Fruit fly (Drosophila melanogaster) whole organism, embryonic: ENCODE results near the gene Nepl3.

Experiments used
- Antp ChIP-seq: fragments of 200-800 bp; sonication (Bioruptor generic); optimal IDR thresholded peaks from 3 replicates; lab custom pipeline; 2016; ENCODE audit warnings: missing biosample characterization, missing genetic modification characterization
- CG10979 ChIP-seq: fragments of 200-800 bp; sonication (Bioruptor generic); optimal IDR thresholded peaks from 2 replicates; lab custom pipeline; 2018; ENCODE audit warnings: missing biosample characterization, mild to moderate bottlenecking, missing genetic modification characterization, moderate library complexity
- CG11398 ChIP-seq: fragments of 200-800 bp; sonication (Bioruptor generic); optimal IDR thresholded peaks from 2 replicates; lab custom pipeline; 2016; ENCODE audit warnings: missing biosample characterization, missing genetic modification characterization
- CG1233 ChIP-seq: fragments of 200-800 bp; sonication (Bioruptor generic); optimal IDR thresholded peaks from 4 replicates; lab custom pipeline; 2018; ENCODE audit warnings: missing biosample characterization, mild to moderate bottlenecking, missing genetic modification characterization
- CG12659 ChIP-seq: fragments of 200-800 bp; sonication (Bioruptor generic); optimal IDR thresholded peaks from 3 replicates; lab custom pipeline; 2017; ENCODE audit warnings: mild to moderate bottlenecking, missing biosample characterization, missing genetic modification reagents, missing genetic modification characterization
- CG16863 ChIP-seq: fragments of 200-800 bp; sonication (Bioruptor generic); optimal IDR thresholded peaks from 3 replicates; lab custom pipeline; 2016; ENCODE audit warnings: missing biosample characterization, missing genetic modification characterization
- CG1792 ChIP-seq: fragments of 200-800 bp; sonication (Bioruptor generic); optimal IDR thresholded peaks from 2 replicates; lab custom pipeline; 2016; ENCODE audit warnings: missing biosample characterization, missing genetic modification characterization
- CG2712 ChIP-seq: fragments of 200-800 bp; optimal IDR thresholded peaks from 3 replicates; lab custom pipeline; 2019; ENCODE audit warnings: missing biosample characterization, mild to moderate bottlenecking, missing genetic modification characterization, moderate library complexity
- CG31224 ChIP-seq: fragments of 200-800 bp; sonication (Bioruptor generic); IDR thresholded peaks from 2 replicates; pipeline ENCODE4 v1.3.6; 2022; ENCODE audit warnings: missing biosample characterization, missing genetic modification characterization
- CG32532 ChIP-seq: fragments of 200-800 bp; sonication (Bioruptor generic); IDR thresholded peaks from 2 replicates; pipeline ENCODE4 v1.3.6; 2022; ENCODE audit warnings: missing biosample characterization, missing genetic modification characterization
- CG34224 ChIP-seq: fragments of 200-800 bp; sonication (Bioruptor generic); IDR thresholded peaks from 3 replicates; pipeline ENCODE4 v1.3.6; 2022; ENCODE audit warnings: missing biosample characterization, missing genetic modification characterization; ENCODE audit not compliant: partially characterized antibody
- CG3847 ChIP-seq: fragments of 200-800 bp; sonication (Bioruptor generic); IDR thresholded peaks from 2 replicates; pipeline ENCODE4 v1.3.6; 2022; ENCODE audit warnings: missing biosample characterization, missing genetic modification characterization
- CG4707 ChIP-seq: fragments of 200-800 bp; sonication (Bioruptor generic); optimal IDR thresholded peaks from 2 replicates; lab custom pipeline; 2018; ENCODE audit warnings: missing biosample characterization, mild to moderate bottlenecking, missing genetic modification characterization, moderate library complexity
- CG5245 ChIP-seq: fragments of 200-800 bp; sonication (Bioruptor generic); optimal IDR thresholded peaks from 3 replicates; lab custom pipeline; 2016; ENCODE audit warnings: missing biosample characterization, missing genetic modification characterization
- CG9797 ChIP-seq: fragments of 200-800 bp; sonication (Bioruptor generic); optimal IDR thresholded peaks from 3 replicates; lab custom pipeline; 2018; ENCODE audit warnings: missing biosample characterization, mild to moderate bottlenecking, missing genetic modification characterization
- CHES-1-like ChIP-seq: fragments of 200-800 bp; sonication (Bioruptor generic); optimal IDR thresholded peaks from 2 replicates; lab custom pipeline; 2016; ENCODE audit warnings: missing biosample characterization, missing genetic modification characterization
- CkIIα-i1 ChIP-seq: fragments of 200-800 bp; sonication (Bioruptor generic); IDR thresholded peaks from 2 replicates; pipeline ENCODE4 v1.3.6; 2022; ENCODE audit warnings: missing biosample characterization, missing genetic modification characterization
- Dfd ChIP-seq, 2 experiments: fragments of >200 bp; optimal IDR thresholded peaks; 2 replicates each; lab custom pipeline; 2017; ENCODE audit warnings: missing biosample characterization in 2 of 2, missing genetic modification characterization in 2 of 2
- Dref ChIP-seq: fragments of 200-800 bp; sonication (Bioruptor generic); IDR thresholded peaks from 2 replicates; pipeline ENCODE4 v1.3.6; 2022; ENCODE audit warnings: missing biosample characterization, missing genetic modification characterization
- HLH3B ChIP-seq: fragments of 200-800 bp; sonication (Bioruptor generic); IDR thresholded peaks from 2 replicates; pipeline ENCODE4 v1.3.6; 2022; ENCODE audit warnings: missing biosample characterization, missing genetic modification characterization
- HLH4C ChIP-seq: fragments of 200-800 bp; sonication (Bioruptor generic); IDR thresholded peaks from 3 replicates; pipeline ENCODE4 v1.3.6; 2022; ENCODE audit warnings: missing biosample characterization, missing genetic modification characterization; ENCODE audit not compliant: partially characterized antibody
- Jarid2 ChIP-seq: fragments of 200-800 bp; sonication (Bioruptor generic); optimal IDR thresholded peaks from 3 replicates; lab custom pipeline; 2017; ENCODE audit warnings: mild to moderate bottlenecking, missing biosample characterization, missing genetic modification reagents, missing genetic modification characterization
- MESR4 ChIP-seq: fragments of 200-800 bp; sonication (Bioruptor generic); optimal IDR thresholded peaks from 2 replicates; lab custom pipeline; 2018; ENCODE audit warnings: missing biosample characterization, mild to moderate bottlenecking, missing genetic modification characterization, moderate library complexity
- Myb ChIP-seq: fragments of 200-800 bp; sonication (Bioruptor generic); optimal IDR thresholded peaks from 2 replicates; lab custom pipeline; 2016; ENCODE audit warnings: missing biosample characterization, missing genetic modification characterization
- NC2α ChIP-seq: fragments of 200-800 bp; sonication (Bioruptor generic); optimal IDR thresholded peaks from 2 replicates; lab custom pipeline; 2016; ENCODE audit warnings: missing biosample characterization, missing genetic modification characterization
- Six4 ChIP-seq: fragments of 200-800 bp; sonication (Bioruptor generic); optimal IDR thresholded peaks from 2 replicates; lab custom pipeline; 2016; ENCODE audit warnings: missing biosample characterization, missing genetic modification characterization
- Xbp1 ChIP-seq: fragments of 200-800 bp; sonication (Bioruptor generic); optimal IDR thresholded peaks from 3 replicates; lab custom pipeline; 2016; ENCODE audit warnings: missing biosample characterization, mild to moderate bottlenecking, missing genetic modification characterization
- amos ChIP-seq: fragments of 200-800 bp; sonication (Bioruptor generic); IDR thresholded peaks from 2 replicates; pipeline ENCODE4 v1.3.6; 2022; ENCODE audit warnings: missing biosample characterization, missing genetic modification characterization; ENCODE audit not compliant: partially characterized antibody
- ara ChIP-seq: fragments of 200-800 bp; sonication (Bioruptor generic); IDR thresholded peaks from 2 replicates; pipeline ENCODE4 v1.3.6; 2022; ENCODE audit warnings: missing biosample characterization, missing genetic modification characterization
- btn ChIP-seq: fragments of 200-800 bp; sonication (Bioruptor generic); optimal IDR thresholded peaks from 2 replicates; lab custom pipeline; 2016; ENCODE audit warnings: missing biosample characterization, missing genetic modification characterization
- chinmo ChIP-seq: fragments of 200-800 bp; sonication (Bioruptor generic); IDR thresholded peaks from 4 replicates; pipeline ENCODE4 v1.3.6; 2022; ENCODE audit warnings: missing biosample characterization, missing genetic modification characterization; ENCODE audit not compliant: partially characterized antibody
- da ChIP-seq: fragments of 200-800 bp; sonication (Bioruptor generic); optimal IDR thresholded peaks from 2 replicates; lab custom pipeline; 2016; ENCODE audit warnings: missing biosample characterization, missing genetic modification characterization
- danr ChIP-seq: fragments of 200-800 bp; sonication (Bioruptor generic); IDR thresholded peaks from 2 replicates; pipeline ENCODE4 v1.3.6; 2022; ENCODE audit warnings: missing biosample characterization, missing genetic modification characterization
- disco-r ChIP-seq: fragments of 200-800 bp; sonication (Bioruptor generic); optimal IDR thresholded peaks from 2 replicates; lab custom pipeline; 2016; ENCODE audit warnings: missing biosample characterization, missing genetic modification characterization
- maf-S ChIP-seq: fragments of 200-800 bp; sonication (Bioruptor generic); optimal IDR thresholded peaks from 2 replicates; lab custom pipeline; 2016; ENCODE audit warnings: missing biosample characterization, missing genetic modification characterization
- nerfin-2 ChIP-seq: fragments of 200-800 bp; sonication (Bioruptor generic); IDR thresholded peaks from 2 replicates; pipeline ENCODE4 v1.3.6; 2022; ENCODE audit warnings: missing biosample characterization, missing genetic modification characterization; ENCODE audit not compliant: partially characterized antibody
- pnt ChIP-seq: fragments of 200-800 bp; sonication (Bioruptor generic); optimal IDR thresholded peaks from 3 replicates; lab custom pipeline; 2016; ENCODE audit warnings: missing biosample characterization, missing genetic modification characterization
- prd ChIP-seq, 3 experiments: fragments of >200 bp in 2 of 3; fragments of 200-800 bp in 1 of 3; sonication (Bioruptor generic) in 1 of 3; optimal IDR thresholded peaks in 2 of 3; IDR thresholded peaks in 1 of 3; 2 replicates in 2 of 3; 3 replicates in 1 of 3; pipeline versions ENCODE4 v1.3.6 to Lab custom; 2017 to 2022; ENCODE audit warnings: missing biosample characterization in 1 of 3, missing genetic modification characterization in 1 of 3
- salm ChIP-seq: fragments of 200-800 bp; sonication (Bioruptor generic); optimal IDR thresholded peaks from 2 replicates; lab custom pipeline; 2018; ENCODE audit warnings: missing biosample characterization, mild to moderate bottlenecking, missing genetic modification characterization
- sens-2 ChIP-seq: fragments of 200-800 bp; sonication (Bioruptor generic); IDR thresholded peaks from 2 replicates; pipeline ENCODE4 v1.3.6; 2022; ENCODE audit warnings: missing biosample characterization, missing genetic modification characterization
- shn ChIP-seq: fragments of 200-800 bp; sonication (Bioruptor generic); optimal IDR thresholded peaks from 3 replicates; lab custom pipeline; 2016; ENCODE audit warnings: missing biosample characterization, missing genetic modification characterization
- sisA ChIP-seq: fragments of 200-800 bp; sonication (Bioruptor generic); IDR thresholded peaks from 2 replicates; pipeline ENCODE4 v1.3.6; 2022; ENCODE audit warnings: missing biosample characterization, missing genetic modification characterization
- stwl ChIP-seq: fragments of 200-800 bp; sonication (Bioruptor generic); optimal IDR thresholded peaks from 3 replicates; lab custom pipeline; 2018; ENCODE audit warnings: missing biosample characterization, mild to moderate bottlenecking, missing genetic modification characterization, moderate library complexity
- tna ChIP-seq: fragments of 200-800 bp; sonication (Bioruptor generic); IDR thresholded peaks from 2 replicates; pipeline ENCODE4 v1.3.6; 2022; ENCODE audit warnings: missing biosample characterization, missing genetic modification characterization; ENCODE audit not compliant: partially characterized antibody
- trem ChIP-seq: fragments of 200-800 bp; optimal IDR thresholded peaks from 3 replicates; lab custom pipeline; 2019; ENCODE audit warnings: missing biosample characterization, mild to moderate bottlenecking, missing genetic modification characterization, moderate library complexity
- tup ChIP-seq: fragments of 200-800 bp; sonication (Bioruptor generic); optimal IDR thresholded peaks from 2 replicates; lab custom pipeline; 2016; ENCODE audit warnings: missing biosample characterization, mild to moderate bottlenecking, missing genetic modification characterization, moderate library complexity
- tx ChIP-seq: fragments of 200-800 bp; sonication (Bioruptor generic); optimal IDR thresholded peaks from 2 replicates; lab custom pipeline; 2016; ENCODE audit warnings: missing biosample characterization, missing genetic modification characterization
- unc-4 ChIP-seq: fragments of 200-800 bp; sonication (Bioruptor generic); IDR thresholded peaks from 2 replicates; pipeline ENCODE4 v1.3.6; 2022; ENCODE audit warnings: missing biosample characterization, missing genetic modification characterization; ENCODE audit not compliant: partially characterized antibody
- unpg ChIP-seq: fragments of 200-800 bp; sonication (Bioruptor generic); optimal IDR thresholded peaks from 3 replicates; lab custom pipeline; 2018; ENCODE audit warnings: missing biosample characterization, mild to moderate bottlenecking, missing genetic modification characterization, moderate library complexity
- yki ChIP-seq: fragments of >200 bp; optimal IDR thresholded peaks from 3 replicates; lab custom pipeline; 2018
- zf30C ChIP-seq: fragments of 200-800 bp; sonication (Bioruptor generic); optimal IDR thresholded peaks from 3 replicates; lab custom pipeline; 2018; ENCODE audit warnings: missing biosample characterization, mild to moderate bottlenecking, missing genetic modification characterization

Gene Nepl3

DNA sequence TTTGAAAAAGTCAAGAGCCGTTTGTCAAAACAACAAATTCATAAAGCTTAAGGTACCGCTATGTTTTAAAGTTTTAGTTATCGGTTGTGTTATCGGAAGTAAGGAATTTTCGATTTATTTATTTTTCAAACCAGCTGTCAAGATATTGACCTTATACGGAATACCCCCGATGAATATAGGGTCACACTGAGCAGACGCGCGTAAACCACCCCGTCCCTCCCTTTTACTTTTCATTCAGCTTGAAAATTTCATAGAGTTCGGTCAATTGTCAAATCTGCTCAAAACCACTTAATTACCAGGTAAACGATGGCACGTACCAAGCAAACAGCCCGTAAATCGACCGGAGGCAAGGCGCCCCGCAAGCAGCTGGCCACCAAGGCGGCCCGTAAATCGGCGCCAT is 3.1 kb downstream of the Nepl3 start, which contains the start of the genes CG14036 and His3.3A (continued):
- TF ChIP-seq CG10979: no peak
- no peak for TF ChIP-seq CG32532 (GFP tag; lab: Robert Waterston, UW)
- peak; percentile 69 for TF ChIP-seq unc-4 (GFP tag; lab: Robert Waterston, UW)
- TF ChIP-seq Dfd (GFP tag; optimal IDR thresholded peaks at IDR 0.05; lab: Kevin White, UChicago): no peak
- TF ChIP-seq trem: peak; percentile 75
- TF ChIP-seq tup (GFP tag; lab: Kevin White, UChicago): no peak
- TF ChIP-seq Dref (GFP tag; lab: Robert Waterston, UW): peak; percentile 91
- TF ChIP-seq danr: no peak
- peak; percentile 80 for TF ChIP-seq CG34224
- no peak for TF ChIP-seq salm (tag; lab: Kevin White, UChicago)
- no peak for TF ChIP-seq CG11398 (GFP tag; lab: Kevin White, UChicago)
- peak; percentile 59; the same call in 1 of the 2 replicates for TF ChIP-seq tna
- TF ChIP-seq Jarid2 (GFP tag; lab: Kevin White, UChicago): peak; percentile 45
- no peak for TF ChIP-seq CG4707 (GFP tag; lab: Kevin White, UChicago)
- peak; percentile 18 for TF ChIP-seq Xbp1 (GFP tag; lab: Kevin White, UChicago)
- no peak for TF ChIP-seq CG31224 (GFP tag; lab: Robert Waterston, UW)
- TF ChIP-seq sisA (GFP tag; lab: Robert Waterston, UW): no peak
- no peak for TF ChIP-seq CkIIα-i1 (GFP tag; lab: Robert Waterston, UW)
- TF ChIP-seq HLH3B (GFP tag; lab: Robert Waterston, UW): no peak
- TF ChIP-seq zf30C (GFP tag; lab: Kevin White, UChicago): no peak
- TF ChIP-seq CG3847: peak; percentile 35; the same call in 1 of the 2 replicates
- peak; percentile 68; the same call in 1 of the 4 replicates for TF ChIP-seq chinmo (GFP tag; lab: Robert Waterston, UW)
- TF ChIP-seq btn: no peak
- TF ChIP-seq maf-S (GFP tag; lab: Kevin White, UChicago): no peak
- no peak for TF ChIP-seq nerfin-2
- peak; percentile 46 for TF ChIP-seq CG2712 (tag; lab: Kevin White, UChicago)
- TF ChIP-seq CG16863 (GFP tag; lab: Kevin White, UChicago): no peak
- no peak for TF ChIP-seq Antp (GFP tag; lab: Kevin White, UChicago)
- TF ChIP-seq CG5245: no peak
- no peak for TF ChIP-seq ara (GFP tag; lab: Robert Waterston, UW)
- no peak for TF ChIP-seq prd (optimal IDR thresholded peaks at IDR 0.05; lab: Kevin White, UChicago)
- TF ChIP-seq prd (GFP tag; IDR thresholded peaks at IDR 0.05; lab: Robert Waterston, UW): no peak
- peak; percentile 21 for TF ChIP-seq shn (GFP tag; lab: Kevin White, UChicago)
- peak; percentile 75 for TF ChIP-seq Myb (GFP tag; lab: Kevin White, UChicago)
- TF ChIP-seq sens-2 (GFP tag; lab: Robert Waterston, UW): no peak
- TF ChIP-seq disco-r (GFP tag; lab: Kevin White, UChicago): no peak
- TF ChIP-seq yki (lab: Kevin White, UChicago): no peak
- peak; percentile 97 for TF ChIP-seq CG9797 (GFP tag; lab: Kevin White, UChicago)
- peak; percentile 72 for TF ChIP-seq stwl
- no peak for TF ChIP-seq unpg (GFP tag; lab: Kevin White, UChicago)
- no peak for TF ChIP-seq CG1233 (GFP tag; lab: Kevin White, UChicago)
- TF ChIP-seq CG12659: peak; percentile 64
- peak; percentile 53 for TF ChIP-seq CHES-1-like (GFP tag; lab: Kevin White, UChicago)
- peak; percentile 79 for TF ChIP-seq HLH4C
- peak; percentile 89 for TF ChIP-seq MESR4 (GFP tag; lab: Kevin White, UChicago)
- TF ChIP-seq NC2α (GFP tag; lab: Kevin White, UChicago): no peak
- peak; percentile 64; the same call in 1 of the 2 replicates for TF ChIP-seq amos (GFP tag; lab: Robert Waterston, UW)
- no peak for TF ChIP-seq da (GFP tag; lab: Kevin White, UChicago)
- no peak for TF ChIP-seq CG1792
- TF ChIP-seq tx (GFP tag; lab: Kevin White, UChicago): no peak
- no peak for TF ChIP-seq pnt (GFP tag; lab: Kevin White, UChicago)
- no peak for TF ChIP-seq Six4 (GFP tag; lab: Kevin White, UChicago)
